Worm (Caenorhabditis elegans) whole organism, L2 larva: ENCODE results near the gene crh-2.

ENCODE experiments used
- F13H6.1 ChIP-seq: sonication (generic microtip); optimal IDR thresholded peaks from 2 replicates; lab custom pipeline; 2016; ENCODE audit warnings: missing genetic modification characterization, missing compliant biosample characterization
- R02D3.7 ChIP-seq: fragments of 150-350 bp; optimal IDR thresholded peaks from 2 replicates; lab custom pipeline; 2014; ENCODE audit warnings: missing biosample characterization, missing genetic modification characterization
- Y55F3AM.14 ChIP-seq: fragments of 200-800 bp; sonication (Bioruptor generic); optimal IDR thresholded peaks from 2 replicates; lab custom pipeline; 2018; ENCODE audit warnings: mild to moderate bottlenecking, missing genetic modification characterization, missing compliant biosample characterization
- ZK546.5 ChIP-seq: sonication (generic microtip); optimal IDR thresholded peaks from 2 replicates; lab custom pipeline; 2017; ENCODE audit warnings: missing biosample characterization, missing genetic modification characterization
- alr-1 ChIP-seq: fragments of 150-350 bp; optimal IDR thresholded peaks from 2 replicates; lab custom pipeline; 2014; ENCODE audit warnings: missing biosample characterization, missing genetic modification characterization
- aly-2 ChIP-seq: fragments of 150-350 bp; optimal IDR thresholded peaks from 2 replicates; lab custom pipeline; 2014; ENCODE audit warnings: missing biosample characterization, missing genetic modification characterization
- ama-1 ChIP-seq: fragments of 150-350 bp; optimal IDR thresholded peaks from 2 replicates; lab custom pipeline; 2018; ENCODE audit warnings: inconsistent platforms
- blmp-1 ChIP-seq: sonication (generic microtip); optimal IDR thresholded peaks from 2 replicates; lab custom pipeline; 2017; ENCODE audit warnings: missing genetic modification characterization, mild to moderate bottlenecking, missing compliant biosample characterization, antibody characterized with exemption, moderate library complexity; ENCODE audit not compliant: insufficient read depth
- ceh-16 ChIP-seq: fragments of 150-350 bp; optimal IDR thresholded peaks from 2 replicates; lab custom pipeline; 2014; ENCODE audit warnings: missing biosample characterization, missing genetic modification characterization
- ceh-82 ChIP-seq: fragments of 150-350 bp; optimal IDR thresholded peaks from 2 replicates; lab custom pipeline; 2014; ENCODE audit warnings: missing biosample characterization, missing genetic modification characterization
- crh-2 ChIP-seq: sonication (generic microtip); optimal IDR thresholded peaks from 2 replicates; lab custom pipeline; 2017; ENCODE audit warnings: missing biosample characterization, missing genetic modification characterization
- dmd-4 ChIP-seq: sonication (generic microtip); optimal IDR thresholded peaks from 2 replicates; lab custom pipeline; 2017; ENCODE audit warnings: missing biosample characterization, missing genetic modification characterization
- egl-27 ChIP-seq: sonication (generic microtip); optimal IDR thresholded peaks from 3 replicates; lab custom pipeline; 2017; ENCODE audit warnings: missing biosample characterization, missing genetic modification reagents, missing genetic modification characterization
- elt-1 ChIP-seq: fragments of 150-350 bp; optimal IDR thresholded peaks from 2 replicates; lab custom pipeline; 2014; ENCODE audit warnings: missing biosample characterization, missing genetic modification characterization
- fos-1 ChIP-seq: fragments of 150-350 bp; optimal IDR thresholded peaks from 2 replicates; lab custom pipeline; 2014; ENCODE audit warnings: missing biosample characterization, missing genetic modification characterization
- lin-11 ChIP-seq: fragments of 150-350 bp; sonication (generic microtip); optimal IDR thresholded peaks from 2 replicates; lab custom pipeline; 2014; ENCODE audit warnings: missing biosample characterization, missing genetic modification characterization, inconsistent platforms, mixed read lengths
- lin-13 ChIP-seq: fragments of 150-350 bp; optimal IDR thresholded peaks from 2 replicates; lab custom pipeline; 2014; ENCODE audit warnings: missing biosample characterization, missing genetic modification reagents, missing genetic modification characterization
- lsy-2 ChIP-seq, 2 experiments: fragments of 150-350 bp in 1 of 2; sonication (generic microtip) in 1 of 2; optimal IDR thresholded peaks; 2 replicates each; lab custom pipeline; 2014 to 2017; ENCODE audit warnings: missing biosample characterization in 2 of 2, missing genetic modification characterization in 2 of 2
- mab-5 ChIP-seq: fragments of 150-350 bp; optimal IDR thresholded peaks from 2 replicates; lab custom pipeline; 2014; ENCODE audit warnings: missing biosample characterization, missing genetic modification characterization
- mdl-1 ChIP-seq, 2 experiments: fragments of 150-350 bp in 1 of 2; sonication (generic microtip) in 1 of 2; optimal IDR thresholded peaks; 2 replicates each; lab custom pipeline; 2017; ENCODE audit warnings: missing biosample characterization in 2 of 2, missing genetic modification characterization in 2 of 2
- nhr-10 ChIP-seq: sonication (generic microtip); optimal IDR thresholded peaks from 2 replicates; lab custom pipeline; 2017; ENCODE audit warnings: missing biosample characterization, missing genetic modification characterization
- nhr-11 ChIP-seq: fragments of 150-350 bp; optimal IDR thresholded peaks from 2 replicates; lab custom pipeline; 2014; ENCODE audit warnings: missing biosample characterization, missing genetic modification characterization
- nhr-12 ChIP-seq: fragments of 150-350 bp; optimal IDR thresholded peaks from 2 replicates; lab custom pipeline; 2014; ENCODE audit warnings: missing biosample characterization, missing genetic modification characterization
- nhr-129 ChIP-seq: fragments of 150-350 bp; optimal IDR thresholded peaks from 2 replicates; lab custom pipeline; 2014; ENCODE audit warnings: missing biosample characterization, missing genetic modification characterization
- nhr-21 ChIP-seq: fragments of 150-350 bp; optimal IDR thresholded peaks from 2 replicates; lab custom pipeline; 2014; ENCODE audit warnings: missing biosample characterization, missing genetic modification characterization
- nhr-237 ChIP-seq: fragments of 150-350 bp; optimal IDR thresholded peaks from 2 replicates; lab custom pipeline; 2014; ENCODE audit warnings: missing biosample characterization, missing genetic modification characterization
- nhr-25 ChIP-seq: fragments of 150-350 bp; sonication (generic microtip); optimal IDR thresholded peaks from 3 replicates; lab custom pipeline; 2014; ENCODE audit warnings: missing biosample characterization, missing genetic modification characterization
- nhr-6 ChIP-seq: fragments of 150-350 bp; optimal IDR thresholded peaks from 2 replicates; lab custom pipeline; 2014; ENCODE audit warnings: missing biosample characterization, missing genetic modification characterization
- peb-1 ChIP-seq: fragments of 150-350 bp; optimal IDR thresholded peaks from 2 replicates; lab custom pipeline; 2014; ENCODE audit warnings: missing biosample characterization, missing genetic modification characterization
- sem-4 ChIP-seq: fragments of 150-350 bp; optimal IDR thresholded peaks from 2 replicates; lab custom pipeline; 2014; ENCODE audit warnings: missing biosample characterization, missing genetic modification reagents, missing genetic modification characterization
- sma-3 ChIP-seq: sonication (generic microtip); optimal IDR thresholded peaks from 2 replicates; lab custom pipeline; 2016; ENCODE audit warnings: missing genetic modification reagents, missing genetic modification characterization, missing compliant biosample characterization
- sma-9 ChIP-seq, 2 experiments: fragments of 150-350 bp in 1 of 2; sonication (generic microtip) in 1 of 2; optimal IDR thresholded peaks; 2 replicates each; lab custom pipeline; 2014 to 2016; ENCODE audit warnings: missing genetic modification characterization in 2 of 2, mild to moderate bottlenecking in 1 of 2, missing biosample characterization in 1 of 2, missing compliant biosample characterization in 1 of 2, missing genetic modification reagents in 1 of 2, moderate library complexity in 1 of 2
- unc-55 ChIP-seq: fragments of 150-350 bp; sonication (generic microtip); optimal IDR thresholded peaks from 3 replicates; lab custom pipeline; 2014; ENCODE audit warnings: missing biosample characterization, missing genetic modification reagents, missing genetic modification characterization
- unc-62 ChIP-seq: fragments of 150-350 bp; optimal IDR thresholded peaks from 2 replicates; lab custom pipeline; 2014; ENCODE audit warnings: missing biosample characterization, missing genetic modification reagents, missing genetic modification characterization
- zag-1 ChIP-seq: fragments of 150-350 bp; optimal IDR thresholded peaks from 2 replicates; lab custom pipeline; 2014; ENCODE audit warnings: missing biosample characterization, missing genetic modification characterization
- ztf-11 ChIP-seq: sonication (generic microtip); optimal IDR thresholded peaks from 2 replicates; lab custom pipeline; 2017; ENCODE audit warnings: missing biosample characterization, missing genetic modification characterization
- ztf-4 ChIP-seq: fragments of 150-350 bp; optimal IDR thresholded peaks from 2 replicates; lab custom pipeline; 2014; ENCODE audit warnings: missing biosample characterization, missing genetic modification characterization

The crh-2 gene

DNA sequence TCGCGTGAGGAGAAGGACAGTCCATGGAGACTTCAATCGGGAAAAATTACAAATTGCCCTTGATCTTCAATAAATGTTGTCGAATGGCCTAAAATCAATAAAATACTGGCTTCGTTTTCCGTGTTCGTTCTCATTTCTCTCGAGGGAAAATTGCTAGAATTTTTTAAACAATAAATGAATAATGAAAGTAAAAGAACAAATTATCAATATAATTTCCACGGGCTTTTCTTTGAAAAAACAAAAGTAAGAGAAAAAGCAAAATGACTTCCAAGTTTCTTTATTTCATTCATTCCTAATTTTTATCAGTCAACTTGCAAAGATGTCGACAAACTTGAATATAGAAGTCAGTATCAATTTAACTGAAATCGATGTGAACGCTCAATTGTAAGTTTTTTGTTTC is 25.3 kb upstream of the crh-2 start, which contains the start of gene C34F11.1:
Gene C34F11.1 (plus strand): TSS at position 301 of the 400 bp plus-strand sequence.
- TF ChIP-seq ama-1 (lab: Kevin White, UChicago) (no peak), ztf-11 (tag; lab: Kevin White, UChicago) (no peak), nhr-10 (tag; lab: Kevin White, UChicago) (no peak), fos-1 (no peak), blmp-1 (tag; lab: Kevin White, UChicago) (no peak), aly-2 (no peak), dmd-4 (no peak), nhr-12 (no peak), peb-1 (no peak), mdl-1 (tag; optimal IDR thresholded peaks at IDR 0.05; lab: Kevin White, UChicago) (no peak), R02D3.7 (tag; lab: Kevin White, UChicago) (no peak), unc-62 (GFP tag; lab: Kevin White, UChicago) (no peak), zag-1 (tag; lab: Kevin White, UChicago) (no peak)
- TF ChIP-seq, all 48 proteins: peak for 0

DNA sequence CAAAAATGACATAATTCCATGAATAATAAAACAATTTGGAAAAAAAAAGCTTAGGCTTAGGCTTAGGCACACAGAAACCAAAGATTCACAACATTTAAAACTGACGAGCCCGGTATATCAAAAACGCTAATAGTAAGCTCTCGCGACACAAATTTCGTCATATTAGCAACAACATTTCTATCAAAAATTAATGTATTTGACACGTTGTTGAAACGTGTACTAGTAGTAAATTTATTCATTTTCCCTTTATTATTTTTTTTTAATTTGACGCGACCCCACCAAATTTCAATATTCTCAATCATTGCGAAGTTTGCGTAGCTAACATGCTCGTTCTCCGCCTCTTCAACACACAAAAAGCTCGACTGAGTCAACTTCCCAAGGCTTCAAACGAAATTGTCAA is 24.6 kb upstream of the crh-2 start, which contains the start of gene C34F11.2:
Gene C34F11.2 (plus strand): TSS at position 301 of the 400 bp plus-strand sequence.
- TF ChIP-seq nhr-237 (no peak), elt-1 (no peak), unc-62 (GFP tag; lab: Kevin White, UChicago) (no peak), Y55F3AM.14 (GFP tag; lab: Kevin White, UChicago) (no peak), nhr-6 (tag; lab: Kevin White, UChicago) (no peak), mdl-1 (tag; optimal IDR thresholded peaks at IDR 0.05; lab: Kevin White, UChicago) (no peak), ZK546.5 (no peak), ztf-11 (tag; lab: Kevin White, UChicago) (no peak), crh-2 (tag; lab: Kevin White, UChicago) (no peak), ceh-82 (no peak), unc-55 (GFP tag; lab: Kevin White, UChicago) (no peak), lin-13 (GFP tag; lab: Kevin White, UChicago) (no peak), alr-1 (tag; lab: Kevin White, UChicago) (no peak), nhr-10 (tag; lab: Kevin White, UChicago) (no peak), F13H6.1 (tag; lab: Kevin White, UChicago) (no peak)

DNA sequence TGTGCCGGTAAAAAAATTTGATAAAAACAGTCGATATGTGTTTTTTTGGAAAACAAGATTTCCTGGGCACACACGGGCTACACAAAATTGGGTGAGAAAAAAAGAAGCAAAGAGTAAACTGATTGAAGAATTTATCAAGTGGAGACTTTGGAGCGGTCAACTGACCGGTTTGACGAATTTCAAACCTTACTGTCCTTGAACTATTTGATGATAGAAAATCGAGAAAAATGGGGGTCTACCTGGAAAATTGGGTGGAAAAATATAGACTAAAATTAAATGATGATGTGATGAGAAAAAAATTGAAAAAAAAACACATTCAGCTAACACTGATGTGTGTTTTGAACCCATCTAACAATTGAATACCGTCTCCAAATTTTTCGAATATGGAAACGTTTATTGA is 23.5 kb upstream of the crh-2 start, which contains the start of gene C34F11.8:
Gene C34F11.8 (minus strand): TSS at position 135 of the 400 bp plus-strand sequence.
- TF ChIP-seq sma-3 (GFP tag; lab: Kevin White, UChicago): peak; percentile 1
- TF ChIP-seq nhr-21 (tag; lab: Kevin White, UChicago): no peak
- peak; percentile 43 for TF ChIP-seq nhr-25 (tag; lab: Kevin White, UChicago)
- no peak for TF ChIP-seq sem-4
- no peak for TF ChIP-seq nhr-11 (tag; lab: Kevin White, UChicago)
- TF ChIP-seq, all 48 proteins: peak for 2

DNA sequence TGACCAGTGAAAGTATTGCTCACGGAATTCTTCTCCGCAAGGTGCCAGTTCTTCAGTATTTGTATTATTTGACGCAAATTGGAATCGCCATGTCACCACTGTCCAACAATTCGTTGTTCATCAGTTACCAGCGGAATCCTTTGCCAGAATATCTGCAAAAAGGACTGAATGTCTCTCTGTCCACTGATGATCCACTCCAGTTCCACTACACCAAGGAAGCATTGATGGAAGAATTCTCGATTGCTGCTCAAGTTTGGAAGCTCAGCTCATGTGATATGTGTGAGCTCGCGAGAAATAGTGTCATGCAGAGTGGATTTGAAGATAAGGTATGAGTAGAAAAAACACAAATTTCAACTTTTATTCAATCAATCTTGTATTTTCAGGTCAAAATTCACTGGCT is 21.8 kb upstream of the crh-2 start:
- TF ChIP-seq dmd-4: no peak
- peak; percentile 32 for TF ChIP-seq sma-3 (GFP tag; lab: Kevin White, UChicago)

DNA sequence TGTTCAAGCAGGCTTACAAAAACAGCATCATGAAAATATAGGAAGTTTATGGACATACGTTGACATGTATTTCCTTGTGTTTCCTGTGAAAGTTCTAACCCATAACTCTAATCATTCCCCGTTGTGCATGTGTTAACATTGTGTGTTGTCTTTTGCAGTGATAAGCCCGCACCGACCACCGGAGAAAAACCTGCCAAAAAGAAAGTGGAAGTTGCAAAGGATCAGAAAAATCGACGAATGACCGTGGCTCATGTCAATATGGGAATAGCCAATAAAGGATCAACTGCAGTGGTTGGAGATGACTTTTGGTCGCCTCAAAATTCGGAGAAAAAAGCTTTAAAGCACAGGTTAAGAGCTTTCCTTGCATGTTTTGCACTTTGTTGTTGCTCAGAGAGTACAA is 17.9 kb upstream of the crh-2 start:
- TF ChIP-seq sma-9 (GFP tag; optimal IDR thresholded peaks at IDR 0.05; lab: Kevin White, UChicago) (no peak), sma-9 (tag; optimal IDR thresholded peaks at IDR 0.05; lab: Kevin White, UChicago) (no peak), unc-55 (GFP tag; lab: Kevin White, UChicago) (no peak), elt-1 (no peak), lin-11 (tag; lab: Kevin White, UChicago) (no peak), ztf-4 (tag; lab: Kevin White, UChicago) (no peak), lsy-2 (tag; optimal IDR thresholded peaks at IDR 0.05; lab: Kevin White, UChicago) (no peak), nhr-129 (tag; lab: Kevin White, UChicago) (no peak), egl-27 (no peak), mab-5 (tag; lab: Kevin White, UChicago) (no peak), nhr-21 (tag; lab: Kevin White, UChicago) (no peak), ceh-16 (tag; lab: Kevin White, UChicago) (no peak), crh-2 (tag; lab: Kevin White, UChicago) (no peak)
